Worm (Caenorhabditis elegans): ENCODE data around the gene gss-1.

Gene gss-1

DNA sequence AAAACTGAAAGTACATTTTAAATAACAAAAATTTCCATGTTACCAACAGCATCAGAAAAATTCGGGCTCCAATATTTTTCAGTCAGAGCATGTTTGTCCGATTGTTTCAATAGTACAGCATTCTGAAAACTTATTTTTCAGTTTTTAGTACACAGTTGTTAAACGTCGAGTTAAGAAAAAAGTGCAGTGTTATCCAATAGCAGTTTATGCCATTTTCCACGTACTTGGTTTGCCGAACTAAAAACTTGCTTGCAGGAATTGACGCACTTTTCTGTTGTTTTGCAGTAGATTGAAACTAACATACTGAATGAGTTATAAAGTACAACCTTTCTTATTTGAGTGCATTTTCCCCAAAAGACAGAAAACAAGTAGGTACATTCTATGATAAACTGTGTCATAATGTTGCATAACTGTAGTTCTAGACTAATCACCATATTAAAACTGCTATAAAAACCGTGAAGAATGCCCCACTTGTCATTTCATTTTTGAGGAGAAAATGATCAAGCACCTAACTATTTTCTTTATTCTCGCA is 17.8 kb downstream of the gss-1 start, which contains the start of the genes Y51B9A.14 and Y51B9A.8:
TSS of gene Y51B9A.14 (minus strand) at position 101 of the 532 bp plus-strand sequence.
TSS of gene Y51B9A.8 (plus strand) at position 482 of the 532 bp plus-strand sequence.
- TF ChIP-seq lim-7 (GFP tag; IDR thresholded peaks at IDR 0.05) (no peak), mxl-2 (GFP tag; conservative IDR thresholded peaks at IDR 0.05) (no peak), spr-3 (GFP tag; optimal IDR thresholded peaks at IDR 0.05) (no peak), ces-1 (GFP tag; optimal IDR thresholded peaks at IDR 0.05) (no peak), zip-11 (GFP tag; IDR thresholded peaks at IDR 0.05) (no peak), lin-38 (GFP tag; IDR thresholded peaks at IDR 0.05) (no peak), lin-39 (tag; optimal IDR thresholded peaks at IDR 0.05) (no peak), daf-12 (tag; optimal IDR thresholded peaks at IDR 0.05) (no peak), egl-43 (GFP tag; IDR thresholded peaks at IDR 0.05) (no peak), ztf-7 (tag; optimal IDR thresholded peaks at IDR 0.05) (no peak), nhr-76 (tag; optimal IDR thresholded peaks at IDR 0.05) (no peak), ctbp-1 (GFP tag; IDR thresholded peaks at IDR 0.05) (no peak), aly-2 (tag; optimal IDR thresholded peaks at IDR 0.05) (no peak), attf-4 (tag; optimal IDR thresholded peaks at IDR 0.05) (no peak)

DNA sequence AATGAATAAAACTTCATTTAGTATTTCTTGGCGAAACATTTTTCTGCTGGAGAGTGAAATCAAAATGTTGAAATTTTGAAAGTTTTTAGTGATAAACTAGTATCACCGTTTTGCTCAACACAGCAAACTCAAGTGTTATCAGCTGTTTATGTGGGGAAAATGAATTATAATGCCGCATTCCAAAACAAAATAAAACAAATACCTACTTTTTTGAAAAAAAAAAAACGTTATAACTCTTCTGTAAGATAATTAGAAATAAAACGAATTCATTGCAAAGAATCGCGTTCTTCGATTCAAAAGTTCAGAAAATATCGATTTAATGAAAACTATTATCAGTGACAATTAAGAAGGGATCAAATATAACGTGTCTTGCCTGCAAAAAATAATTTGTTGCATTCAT is 18.7 kb downstream of the gss-1 start, which contains the start of gene Y51B9A.9:
TSS of gene Y51B9A.9 (minus strand) at position 101 of the 400 bp plus-strand sequence.
- TF ChIP-seq nhr-48 (tag; optimal IDR thresholded peaks at IDR 0.05): no peak
- TF ChIP-seq daf-16 (GFP tag; optimal IDR thresholded peaks at IDR 0.05): no peak
- peak; percentile 68 for TF ChIP-seq daf-16 (tag; optimal IDR thresholded peaks at IDR 0.05)
- TF ChIP-seq pqm-1 (tag; optimal IDR thresholded peaks at IDR 0.05): peak; percentile 47

DNA sequence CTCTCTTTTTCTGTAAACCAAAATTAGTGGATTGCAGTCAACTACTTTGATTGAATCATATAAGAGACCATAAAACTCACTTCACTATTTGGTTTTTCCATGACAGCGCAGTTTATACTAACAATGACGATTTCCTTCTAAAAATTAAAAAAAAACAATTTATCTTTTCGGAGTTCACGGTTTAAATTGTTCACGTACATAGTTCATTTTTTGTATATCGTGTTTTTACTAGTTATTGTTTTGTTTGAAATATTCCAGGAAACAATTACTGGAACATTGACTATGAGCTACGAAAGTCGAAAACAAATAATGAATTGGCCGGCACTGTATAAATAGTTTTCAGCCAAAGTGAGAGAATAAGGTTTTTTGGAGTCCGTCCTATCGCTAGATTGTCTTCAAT is 23.5 kb downstream of the gss-1 start, which contains the start of gene lido-17:
TSS of gene lido-17 (minus strand) at position 101 of the 400 bp plus-strand sequence.
- TF ChIP-seq ces-1 (GFP tag; optimal IDR thresholded peaks at IDR 0.05) (no peak), set-16 (GFP tag; IDR thresholded peaks at IDR 0.05) (no peak), lin-1 (GFP tag; IDR thresholded peaks at IDR 0.05) (no peak), egl-27 (tag; optimal IDR thresholded peaks at IDR 0.05) (no peak), zfp-2 (tag; optimal IDR thresholded peaks at IDR 0.05) (no peak), F10B5.3 (tag; optimal IDR thresholded peaks at IDR 0.05) (no peak), lir-3 (tag; optimal IDR thresholded peaks at IDR 0.05) (no peak), T26A8.4 (GFP tag; IDR thresholded peaks at IDR 0.05) (no peak), F26F4.8 (GFP tag; conservative IDR thresholded peaks at IDR 0.05) (no peak), lin-38 (GFP tag; IDR thresholded peaks at IDR 0.05) (no peak), nhr-41 (GFP tag; IDR thresholded peaks at IDR 0.05) (no peak), ceh-28 (tag; optimal IDR thresholded peaks at IDR 0.05) (no peak), dmd-8 (GFP tag; IDR thresholded peaks at IDR 0.05) (no peak), saeg-2 (GFP tag; IDR thresholded peaks at IDR 0.05) (no peak), nhr-42 (GFP tag; IDR thresholded peaks at IDR 0.05) (no peak)

DNA sequence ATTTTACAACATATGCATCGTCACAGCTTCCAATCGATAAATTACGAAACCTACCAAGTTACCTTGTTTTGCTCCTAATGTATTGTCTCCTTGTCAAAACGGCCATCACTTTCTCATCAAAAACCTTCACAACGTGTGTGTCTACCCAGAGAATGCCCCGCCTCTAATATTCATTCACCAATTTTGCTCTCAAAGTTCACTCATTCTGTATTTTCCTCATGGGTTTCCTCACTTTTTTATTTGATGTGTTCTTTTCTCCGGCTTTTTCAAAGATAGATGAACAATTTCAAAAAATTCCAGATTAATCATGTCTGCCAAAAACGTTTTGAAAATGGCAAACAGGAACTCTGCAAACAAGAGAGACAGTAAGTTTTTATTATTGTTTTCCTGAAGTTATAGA is 31.0 kb downstream of the gss-1 start, which contains the start of gene C06C3.7:
TSS of gene C06C3.7 (plus strand) at position 301 of the 400 bp plus-strand sequence.
- TF ChIP-seq lin-29 (GFP tag; IDR thresholded peaks at IDR 0.05): no peak
- no peak for TF ChIP-seq nhr-11 (tag; optimal IDR thresholded peaks at IDR 0.05)
- TF ChIP-seq set-16 (GFP tag; IDR thresholded peaks at IDR 0.05): no peak
- TF ChIP-seq hif-1 (tag; optimal IDR thresholded peaks at IDR 0.05): no peak
- no peak for TF ChIP-seq mdt-29 (GFP tag; IDR thresholded peaks at IDR 0.05)
- TF ChIP-seq rbr-2 (tag; optimal IDR thresholded peaks at IDR 0.05): no peak
- no peak for TF ChIP-seq unc-62 (GFP tag; optimal IDR thresholded peaks at IDR 0.05 in 1 of 2)
- no peak for TF ChIP-seq unc-62 (tag; optimal IDR thresholded peaks at IDR 0.05)
- no peak for TF ChIP-seq Y5F2A.4 (GFP tag; optimal IDR thresholded peaks at IDR 0.05)
- no peak for TF ChIP-seq Y48G9A.11 (GFP tag; IDR thresholded peaks at IDR 0.05)
- TF ChIP-seq R02D3.7 (tag; optimal IDR thresholded peaks at IDR 0.05): no peak
- no peak for TF ChIP-seq tag-97 (GFP tag; IDR thresholded peaks at IDR 0.05)
- no peak for TF ChIP-seq gei-8 (GFP tag; optimal IDR thresholded peaks at IDR 0.05)
- TF ChIP-seq F44E2.7 (GFP tag; IDR thresholded peaks at IDR 0.05): no peak
- TF ChIP-seq lin-15B (tag; optimal IDR thresholded peaks at IDR 0.05): no peak
- TF ChIP-seq nhr-76 (tag; optimal IDR thresholded peaks at IDR 0.05): no peak
- no peak for TF ChIP-seq ceh-28 (tag; optimal IDR thresholded peaks at IDR 0.05)
- TF ChIP-seq egl-27 (tag; optimal IDR thresholded peaks at IDR 0.05): no peak

All from whole organism, L4 larva.